Fruit fly (Drosophila melanogaster) whole organism, embryonic: Measurements from ENCODE around the gene SerRS-m.

Experiments used
- Ada2b ChIP-seq: fragments of 200-800 bp; sonication (Bioruptor generic); IDR thresholded peaks from 2 replicates; pipeline ENCODE4 v1.3.6; 2022; ENCODE audit warnings: missing biosample characterization, missing genetic modification characterization
- C15 ChIP-seq: fragments of 200-800 bp; sonication (Bioruptor generic); IDR thresholded peaks from 3 replicates; pipeline ENCODE4 v1.3.6; 2022; ENCODE audit warnings: missing biosample characterization, missing genetic modification characterization
- CG10366 ChIP-seq: fragments of 200-800 bp; sonication (Bioruptor generic); IDR thresholded peaks from 2 replicates; pipeline ENCODE4 v1.3.6; 2022; ENCODE audit warnings: missing biosample characterization, missing genetic modification characterization
- CG11504 ChIP-seq: fragments of 200-800 bp; sonication (Bioruptor generic); optimal IDR thresholded peaks from 3 replicates; lab custom pipeline; 2019; ENCODE audit warnings: missing biosample characterization, mild to moderate bottlenecking, missing genetic modification characterization, moderate library complexity
- CG13123 ChIP-seq: fragments of 200-800 bp; sonication (Bioruptor generic); optimal IDR thresholded peaks from 2 replicates; lab custom pipeline; 2016; ENCODE audit warnings: missing biosample characterization, missing genetic modification characterization
- CG13624 ChIP-seq: fragments of 200-800 bp; sonication (Bioruptor generic); optimal IDR thresholded peaks from 2 replicates; lab custom pipeline; 2016; ENCODE audit warnings: missing biosample characterization, missing genetic modification characterization
- CG13894 ChIP-seq: fragments of 200-800 bp; sonication (Bioruptor generic); optimal IDR thresholded peaks from 3 replicates; lab custom pipeline; 2018; ENCODE audit warnings: missing biosample characterization, mild to moderate bottlenecking, missing genetic modification characterization, moderate library complexity
- CG14965 ChIP-seq: fragments of 200-800 bp; sonication (Bioruptor generic); optimal IDR thresholded peaks from 2 replicates; lab custom pipeline; 2016; ENCODE audit warnings: missing biosample characterization, missing genetic modification characterization, borderline replicate concordance
- CG15073 ChIP-seq: fragments of 200-800 bp; sonication (Bioruptor generic); optimal IDR thresholded peaks from 2 replicates; lab custom pipeline; 2016; ENCODE audit warnings: missing biosample characterization, missing genetic modification characterization
- CG17359 ChIP-seq: fragments of 200-800 bp; sonication (Bioruptor generic); optimal IDR thresholded peaks from 3 replicates; lab custom pipeline; 2018; ENCODE audit warnings: missing biosample characterization, mild to moderate bottlenecking, missing genetic modification characterization, moderate library complexity
- CG18011 ChIP-seq: fragments of 200-800 bp; sonication (Bioruptor generic); optimal IDR thresholded peaks from 2 replicates; lab custom pipeline; 2017; ENCODE audit warnings: missing biosample characterization, missing genetic modification characterization, mild to moderate bottlenecking, moderate library complexity, missing genotype
- CG30020 ChIP-seq: fragments of 200-800 bp; optimal IDR thresholded peaks from 2 replicates; lab custom pipeline; 2019; ENCODE audit warnings: missing biosample characterization, mild to moderate bottlenecking, missing genetic modification characterization, moderate library complexity
- CG33557 ChIP-seq: fragments of 200-800 bp; sonication (Bioruptor generic); optimal IDR thresholded peaks from 2 replicates; lab custom pipeline; 2019; ENCODE audit warnings: missing biosample characterization, mild to moderate bottlenecking, missing genetic modification characterization, moderate library complexity
- CG3995 ChIP-seq: fragments of 200-800 bp; sonication (Bioruptor generic); optimal IDR thresholded peaks from 3 replicates; lab custom pipeline; 2016; ENCODE audit warnings: missing biosample characterization, missing genetic modification characterization
- CG4328 ChIP-seq: fragments of 200-800 bp; sonication (Bioruptor generic); optimal IDR thresholded peaks from 3 replicates; lab custom pipeline; 2017; ENCODE audit warnings: missing biosample characterization, missing genetic modification reagents, missing genetic modification characterization
- CG43689 ChIP-seq: fragments of 200-800 bp; sonication (Bioruptor generic); IDR thresholded peaks from 2 replicates; pipeline ENCODE4 v1.3.6; 2022; ENCODE audit warnings: missing biosample characterization, missing genetic modification characterization
- CG5180 ChIP-seq: fragments of 200-800 bp; sonication (Bioruptor generic); optimal IDR thresholded peaks from 3 replicates; lab custom pipeline; 2017; ENCODE audit warnings: missing biosample characterization, missing genetic modification characterization, mild to moderate bottlenecking, moderate library complexity, missing genetic modification reagents
- CG5245 ChIP-seq: fragments of 200-800 bp; sonication (Bioruptor generic); optimal IDR thresholded peaks from 3 replicates; lab custom pipeline; 2016; ENCODE audit warnings: missing biosample characterization, missing genetic modification characterization
- CG6683 ChIP-seq: fragments of 200-800 bp; sonication (Bioruptor generic); optimal IDR thresholded peaks from 2 replicates; lab custom pipeline; 2017; ENCODE audit warnings: missing biosample characterization, mild to moderate bottlenecking, missing genetic modification characterization, missing genetic modification reagents
- CG6813 ChIP-seq: fragments of 200-800 bp; sonication (Bioruptor generic); optimal IDR thresholded peaks from 2 replicates; lab custom pipeline; 2017; ENCODE audit warnings: missing biosample characterization, missing genetic modification characterization, mild to moderate bottlenecking, moderate library complexity, missing genetic modification reagents
- CG8388 ChIP-seq: fragments of 200-800 bp; sonication (Bioruptor generic); optimal IDR thresholded peaks from 2 replicates; lab custom pipeline; 2019; ENCODE audit warnings: missing biosample characterization, mild to moderate bottlenecking, missing genetic modification characterization, moderate library complexity
- CoRest ChIP-seq: fragments of 200-800 bp; sonication (Bioruptor generic); optimal IDR thresholded peaks from 3 replicates; lab custom pipeline; 2018; ENCODE audit warnings: missing biosample characterization, mild to moderate bottlenecking, missing genetic modification characterization, moderate library complexity
- D19A ChIP-seq: fragments of 200-800 bp; optimal IDR thresholded peaks from 3 replicates; lab custom pipeline; 2019; ENCODE audit warnings: missing biosample characterization, mild to moderate bottlenecking, missing genetic modification characterization, moderate library complexity
- Elba2 ChIP-seq: fragments of 200-800 bp; sonication (Bioruptor generic); optimal IDR thresholded peaks from 3 replicates; lab custom pipeline; 2016; ENCODE audit warnings: missing biosample characterization, missing genetic modification characterization
- Ets97D ChIP-seq: fragments of 200-800 bp; sonication (Bioruptor generic); optimal IDR thresholded peaks from 3 replicates; lab custom pipeline; 2016; ENCODE audit warnings: missing biosample characterization, missing genetic modification characterization
- Hand ChIP-seq: fragments of 200-800 bp; sonication (Bioruptor generic); optimal IDR thresholded peaks from 2 replicates; lab custom pipeline; 2017; ENCODE audit warnings: mild to moderate bottlenecking, missing biosample characterization, missing genetic modification reagents, missing genetic modification characterization
- Hmx ChIP-seq: fragments of 200-800 bp; sonication (Bioruptor generic); optimal IDR thresholded peaks from 2 replicates; lab custom pipeline; 2016; ENCODE audit warnings: missing biosample characterization, missing genetic modification characterization
- Pdp1 ChIP-seq, 2 experiments: fragments of 200-800 bp; sonication (Bioruptor generic); optimal IDR thresholded peaks; 3 replicates each; lab custom pipeline; 2016; ENCODE audit warnings: missing biosample characterization in 2 of 2, missing genetic modification characterization in 2 of 2, mild to moderate bottlenecking in 1 of 2, moderate library complexity in 1 of 2
- Rx ChIP-seq: fragments of 200-800 bp; sonication (Bioruptor generic); IDR thresholded peaks from 2 replicates; pipeline ENCODE4 v1.3.6; 2022; ENCODE audit warnings: missing biosample characterization, missing genetic modification characterization
- Xbp1 ChIP-seq: fragments of 200-800 bp; sonication (Bioruptor generic); optimal IDR thresholded peaks from 3 replicates; lab custom pipeline; 2016; ENCODE audit warnings: missing biosample characterization, mild to moderate bottlenecking, missing genetic modification characterization
- abd-A ChIP-seq: fragments of 200-800 bp; sonication (Bioruptor generic); optimal IDR thresholded peaks from 3 replicates; lab custom pipeline; 2019; ENCODE audit warnings: missing biosample characterization, mild to moderate bottlenecking, missing genetic modification characterization, moderate library complexity
- amos ChIP-seq: fragments of 200-800 bp; sonication (Bioruptor generic); IDR thresholded peaks from 2 replicates; pipeline ENCODE4 v1.3.6; 2022; ENCODE audit warnings: missing biosample characterization, missing genetic modification characterization; ENCODE audit not compliant: partially characterized antibody
- bab2 ChIP-seq: fragments of 200-800 bp; sonication (Bioruptor generic); optimal IDR thresholded peaks from 2 replicates; lab custom pipeline; 2016; ENCODE audit warnings: missing biosample characterization, missing genetic modification characterization
- caup ChIP-seq: fragments of 200-800 bp; sonication (Bioruptor generic); optimal IDR thresholded peaks from 3 replicates; lab custom pipeline; 2017; ENCODE audit warnings: missing biosample characterization, mild to moderate bottlenecking, missing genetic modification characterization, moderate library complexity; ENCODE audit not compliant: severe bottlenecking
- chinmo ChIP-seq: fragments of 200-800 bp; sonication (Bioruptor generic); IDR thresholded peaks from 4 replicates; pipeline ENCODE4 v1.3.6; 2022; ENCODE audit warnings: missing biosample characterization, missing genetic modification characterization; ENCODE audit not compliant: partially characterized antibody
- fd102C ChIP-seq: fragments of 200-800 bp; sonication (Bioruptor generic); optimal IDR thresholded peaks from 2 replicates; lab custom pipeline; 2018; ENCODE audit warnings: missing biosample characterization, mild to moderate bottlenecking, missing genetic modification characterization, moderate library complexity
- grau ChIP-seq: fragments of 200-800 bp; optimal IDR thresholded peaks from 3 replicates; lab custom pipeline; 2019; ENCODE audit warnings: missing biosample characterization, mild to moderate bottlenecking, missing genetic modification characterization, moderate library complexity
- lbe ChIP-seq: fragments of 200-800 bp; sonication (Bioruptor generic); optimal IDR thresholded peaks from 2 replicates; lab custom pipeline; 2016; ENCODE audit warnings: missing biosample characterization, mild to moderate bottlenecking, missing genetic modification characterization
- onecut ChIP-seq: fragments of 200-800 bp; sonication (Bioruptor generic); IDR thresholded peaks from 2 replicates; pipeline ENCODE4 v1.3.6; 2022; ENCODE audit warnings: missing biosample characterization, missing genetic modification characterization
- org-1 ChIP-seq: fragments of 200-800 bp; sonication (Bioruptor generic); optimal IDR thresholded peaks from 2 replicates; lab custom pipeline; 2017; ENCODE audit warnings: missing biosample characterization, missing genetic modification characterization
- peb ChIP-seq: fragments of 200-800 bp; sonication (Bioruptor generic); IDR thresholded peaks from 2 replicates; pipeline ENCODE4 v1.3.6; 2022; ENCODE audit warnings: missing biosample characterization, missing genetic modification characterization
- schlank ChIP-seq: fragments of 200-800 bp; sonication (Bioruptor generic); optimal IDR thresholded peaks from 2 replicates; lab custom pipeline; 2018; ENCODE audit warnings: missing biosample characterization, mild to moderate bottlenecking, missing genetic modification characterization
- sisA ChIP-seq: fragments of 200-800 bp; sonication (Bioruptor generic); IDR thresholded peaks from 2 replicates; pipeline ENCODE4 v1.3.6; 2022; ENCODE audit warnings: missing biosample characterization, missing genetic modification characterization
- trem ChIP-seq: fragments of 200-800 bp; optimal IDR thresholded peaks from 3 replicates; lab custom pipeline; 2019; ENCODE audit warnings: missing biosample characterization, mild to moderate bottlenecking, missing genetic modification characterization, moderate library complexity
- trh ChIP-seq: fragments of 200-800 bp; sonication (Bioruptor generic); optimal IDR thresholded peaks from 2 replicates; lab custom pipeline; 2016; ENCODE audit warnings: missing biosample characterization, missing genetic modification characterization
- twi ChIP-seq: fragments of 200-800 bp; optimal IDR thresholded peaks from 2 replicates; lab custom pipeline; 2019; ENCODE audit warnings: missing biosample characterization, mild to moderate bottlenecking, missing genetic modification characterization, moderate library complexity
- unpg ChIP-seq: fragments of 200-800 bp; sonication (Bioruptor generic); optimal IDR thresholded peaks from 3 replicates; lab custom pipeline; 2018; ENCODE audit warnings: missing biosample characterization, mild to moderate bottlenecking, missing genetic modification characterization, moderate library complexity
- yki ChIP-seq: fragments of >200 bp; optimal IDR thresholded peaks from 3 replicates; lab custom pipeline; 2018

SerRS-m gene

dm6 chr3R:15319912-15320746, 20.3 kb upstream of the SerRS-m start, which contains the start of the genes CG6276 and CG44040:
CG6276 (minus strand) TSS chr3R:15320069.
CG44040 (plus strand) TSS chr3R:15320378.
- TF ChIP-seq trh (GFP tag; lab: Kevin White, UChicago), result no peak
- peak; percentile 32 for TF ChIP-seq CG8388 (GFP tag; lab: Kevin White, UChicago)
- peak; percentile 0 for TF ChIP-seq CG6683 (GFP tag; lab: Kevin White, UChicago)
- peak; percentile 28 for TF ChIP-seq Ets97D (GFP tag; lab: Kevin White, UChicago)
- TF ChIP-seq schlank (tag; lab: Kevin White, UChicago), result peak; percentile 6
- TF ChIP-seq fd102C (GFP tag; lab: Kevin White, UChicago), result no peak
- TF ChIP-seq CG13123 (GFP tag; lab: Kevin White, UChicago), result no peak
- TF ChIP-seq caup (GFP tag; lab: Kevin White, UChicago), result peak; percentile 60
- peak; percentile 73 for TF ChIP-seq CG13624 (GFP tag; lab: Kevin White, UChicago)
- peak; percentile 63 for TF ChIP-seq lbe (GFP tag; lab: Kevin White, UChicago)
- no peak for TF ChIP-seq Ada2b (GFP tag; lab: Robert Waterston, UW)
- peak; percentile 50 for TF ChIP-seq unpg (GFP tag; lab: Kevin White, UChicago)
- peak; percentile 24 for TF ChIP-seq bab2 (GFP tag; lab: Kevin White, UChicago)
- TF ChIP-seq CG18011 (GFP tag; lab: Kevin White, UChicago), result no peak
- TF ChIP-seq CG6813 (GFP tag; lab: Kevin White, UChicago), result peak; percentile 36
- TF ChIP-seq D19A (tag; lab: Kevin White, UChicago), result peak; percentile 22
- peak; percentile 46 for TF ChIP-seq CG3995 (GFP tag; lab: Kevin White, UChicago)
- TF ChIP-seq CG33557 (GFP tag; lab: Kevin White, UChicago), result no peak
- no peak for TF ChIP-seq Elba2 (GFP tag; lab: Kevin White, UChicago)
- no peak for TF ChIP-seq yki (lab: Kevin White, UChicago)
- TF ChIP-seq org-1 (GFP tag; lab: Kevin White, UChicago), result peak; percentile 13
- peak; percentile 19; the same call in 1 of the 2 replicates for TF ChIP-seq amos (GFP tag; lab: Robert Waterston, UW)
- TF ChIP-seq CG5180, result no peak
- TF ChIP-seq CG10366 (GFP tag; lab: Robert Waterston, UW), result no peak
- peak; percentile 64 for TF ChIP-seq CG11504 (tag; lab: Kevin White, UChicago)
- TF ChIP-seq twi (tag; lab: Kevin White, UChicago), result no peak
- no peak for TF ChIP-seq CG4328 (GFP tag; lab: Kevin White, UChicago)
- no peak for TF ChIP-seq CG15073 (GFP tag; lab: Kevin White, UChicago)
- TF ChIP-seq CG17359 (tag; lab: Kevin White, UChicago), result peak; percentile 22
- no peak for TF ChIP-seq Rx
- TF ChIP-seq Xbp1 (GFP tag; lab: Kevin White, UChicago), result peak; percentile 35
- TF ChIP-seq abd-A, result no peak
- TF ChIP-seq CG30020 (tag; lab: Kevin White, UChicago), result peak; percentile 14
- peak; percentile 51 for TF ChIP-seq CoRest (tag; lab: Kevin White, UChicago)
- TF ChIP-seq peb, result no peak
- TF ChIP-seq grau (tag; lab: Kevin White, UChicago), result peak; percentile 54
- TF ChIP-seq chinmo (GFP tag; lab: Robert Waterston, UW), result no peak
- TF ChIP-seq onecut (GFP tag; lab: Robert Waterston, UW), result no peak
- peak; percentile 27 for TF ChIP-seq trem (tag; lab: Kevin White, UChicago)
- peak; percentile 20 for TF ChIP-seq CG13894 (tag; lab: Kevin White, UChicago)
- TF ChIP-seq sisA (GFP tag; lab: Robert Waterston, UW), result no peak
- TF ChIP-seq C15 (GFP tag; lab: Robert Waterston, UW), result no peak
- TF ChIP-seq Hand, result peak; percentile 57
- TF ChIP-seq CG43689 (GFP tag; lab: Robert Waterston, UW), result peak; percentile 43; the same call in 1 of the 2 replicates
- peak; percentile 34 to 48 for TF ChIP-seq Pdp1 (GFP tag; optimal IDR thresholded peaks at IDR 0.05; lab: Kevin White, UChicago)
- no peak for TF ChIP-seq CG5245 (GFP tag; lab: Kevin White, UChicago)
- no peak for TF ChIP-seq Hmx (GFP tag; lab: Kevin White, UChicago)
- TF ChIP-seq CG14965 (GFP tag; lab: Kevin White, UChicago), result no peak
